Worm (Caenorhabditis elegans): Measurements from ENCODE around the gene C27F2.6.

- no peak for TF ChIP-seq ceh-40 (GFP tag; IDR thresholded peaks at IDR 0.05)
- no peak for TF ChIP-seq F55B11.4 (tag; optimal IDR thresholded peaks at IDR 0.05; ENCODE audit: borderline replicate concordance, insufficient read depth)
- no peak for TF ChIP-seq egl-18 (GFP tag; IDR thresholded peaks at IDR 0.05)
- TF ChIP-seq T07F8.4 (tag; optimal IDR thresholded peaks at IDR 0.05), result no peak
- no peak for TF ChIP-seq lin-35 (GFP tag; optimal IDR thresholded peaks at IDR 0.05)
- TF ChIP-seq bed-1 (GFP tag; IDR thresholded peaks at IDR 0.05), result no peak
- TF ChIP-seq ztf-22 (GFP tag; optimal IDR thresholded peaks at IDR 0.05), result no peak
- TF ChIP-seq F49E8.2 (tag; optimal IDR thresholded peaks at IDR 0.05; ENCODE audit: insufficient read depth), result no peak
- peak; percentile 91 for TF ChIP-seq zfh-2 (GFP tag; conservative IDR thresholded peaks at IDR 0.05)
- TF ChIP-seq ama-1 (optimal IDR thresholded peaks at IDR 0.05), result no peak
- no peak for TF ChIP-seq ama-1 (GFP tag; optimal IDR thresholded peaks at IDR 0.05)
- TF ChIP-seq rcor-1 (GFP tag; IDR thresholded peaks at IDR 0.05), result no peak
These were observed 29.1 kb downstream of the C27F2.6 start for ce11 chrIII:4951210-4951609.

Measured in whole organism, young adult.